Fruit fly (Drosophila melanogaster) whole organism, wandering third instar larva: Measurements from ENCODE around the gene mahe.
A peak's percentile ranks its signal among the peaks of the same experiment; 100 is the strongest.

Source experiments
- Abd-B ChIP-seq: fragments of >200 bp; optimal IDR thresholded peaks from 2 replicates; lab custom pipeline; 2017; ENCODE audit warnings: missing biosample characterization, missing genetic modification characterization
- CrebA ChIP-seq: fragments of 200-800 bp; sonication (Bioruptor generic); optimal IDR thresholded peaks from 2 replicates; lab custom pipeline; 2016; ENCODE audit warnings: missing biosample characterization, mild to moderate bottlenecking, missing genetic modification characterization, borderline replicate concordance
- Dfd ChIP-seq: fragments of >200 bp; optimal IDR thresholded peaks from 2 replicates; lab custom pipeline; 2017; ENCODE audit warnings: missing biosample characterization, missing genetic modification characterization
- Dif ChIP-seq: fragments of 200-275, 200-300 bp; sonication (Bioruptor generic); optimal IDR thresholded peaks from 2 replicates; lab custom pipeline; 2018; ENCODE audit warnings: missing biosample characterization, missing genetic modification characterization; ENCODE audit not compliant: partially characterized antibody
- GATAd ChIP-seq: sonication (Bioruptor generic); optimal IDR thresholded peaks from 2 replicates; lab custom pipeline; 2016; ENCODE audit warnings: missing biosample characterization, missing genetic modification characterization
- Hnf4 ChIP-seq: fragments of 200-800 bp; sonication (Bioruptor generic); optimal IDR thresholded peaks from 2 replicates; lab custom pipeline; 2016; ENCODE audit warnings: missing biosample characterization, mild to moderate bottlenecking, missing genetic modification characterization
- Hr78 ChIP-seq: fragments of >200 bp; optimal IDR thresholded peaks from 2 replicates; lab custom pipeline; 2017; ENCODE audit warnings: missing biosample characterization, missing genetic modification characterization
- Hr83 ChIP-seq: fragments of 200-300 bp; sonication (Bioruptor generic); optimal IDR thresholded peaks from 2 replicates; lab custom pipeline; 2016; ENCODE audit warnings: missing biosample characterization, mild to moderate bottlenecking, missing genetic modification characterization, moderate library complexity; ENCODE audit not compliant: poor library complexity, severe bottlenecking
- Jra ChIP-seq: sonication (Bioruptor generic); optimal IDR thresholded peaks from 2 replicates; lab custom pipeline; 2016; ENCODE audit warnings: missing biosample characterization, missing genetic modification characterization
- Myc ChIP-seq: fragments of >200 bp; optimal IDR thresholded peaks from 2 replicates; lab custom pipeline; 2017
- N ChIP-seq: fragments of >200 bp; optimal IDR thresholded peaks from 2 replicates; lab custom pipeline; 2018; ENCODE audit warnings: missing biosample characterization, missing external identifiers, missing genetic modification characterization
- Rel ChIP-seq, 2 experiments: fragments of 200-800 bp; sonication (Bioruptor generic) in 1 of 2; optimal IDR thresholded peaks; 2 replicates in 1 of 2; 3 replicates in 1 of 2; lab custom pipeline; 2016 to 2019; ENCODE audit warnings: mild to moderate bottlenecking in 2 of 2, missing biosample characterization in 2 of 2, missing genetic modification characterization in 2 of 2, moderate library complexity in 1 of 2
- Sp1 ChIP-seq: fragments of 200-800 bp; sonication (Bioruptor generic); optimal IDR thresholded peaks from 3 replicates; lab custom pipeline; 2019; ENCODE audit warnings: missing biosample characterization, mild to moderate bottlenecking, missing genetic modification characterization, moderate library complexity
- Vsx2 ChIP-seq: fragments of 200-300, 225-300 bp; sonication (Bioruptor generic); optimal IDR thresholded peaks from 2 replicates; lab custom pipeline; 2018; ENCODE audit warnings: missing biosample characterization, missing genetic modification characterization; ENCODE audit not compliant: partially characterized antibody
- br ChIP-seq: fragments of 200-800 bp; sonication (Bioruptor generic); optimal IDR thresholded peaks from 2 replicates; lab custom pipeline; 2016; ENCODE audit warnings: missing biosample characterization, missing genetic modification characterization
- brk ChIP-seq: fragments of 200-800 bp; sonication (Bioruptor generic); optimal IDR thresholded peaks from 2 replicates; lab custom pipeline; 2016; ENCODE audit warnings: missing biosample characterization, mild to moderate bottlenecking, missing genetic modification characterization
- dl ChIP-seq, 2 experiments: fragments of 175-275, 200-275 bp in 1 of 2; fragments of 200-275 bp in 1 of 2; sonication (Bioruptor generic); optimal IDR thresholded peaks; lab custom pipeline; 2018; ENCODE audit warnings: mild to moderate bottlenecking in 2 of 2, missing biosample characterization in 2 of 2, missing genetic modification characterization in 2 of 2, moderate library complexity in 2 of 2; ENCODE audit not compliant: partially characterized antibody in 2 of 2, insufficient read depth in 1 of 2
- dmrt93B ChIP-seq: fragments of 200-800 bp; sonication (Bioruptor generic); optimal IDR thresholded peaks from 2 replicates; lab custom pipeline; 2018; ENCODE audit warnings: missing biosample characterization, mild to moderate bottlenecking, missing genetic modification characterization
- dsf ChIP-seq: sonication (Bioruptor generic); optimal IDR thresholded peaks from 2 replicates; lab custom pipeline; 2016; ENCODE audit warnings: missing biosample characterization, missing genetic modification characterization, borderline replicate concordance
- ey ChIP-seq: fragments of 200-800 bp; sonication (Bioruptor generic); optimal IDR thresholded peaks from 2 replicates; lab custom pipeline; 2016; ENCODE audit warnings: missing biosample characterization, missing genetic modification characterization
- foxo ChIP-seq, 2 experiments: fragments of 200-800 bp; sonication (Bioruptor generic); optimal IDR thresholded peaks; 2 replicates in 1 of 2; 3 replicates in 1 of 2; lab custom pipeline; 2016 to 2017; ENCODE audit warnings: missing biosample characterization in 2 of 2, missing genetic modification characterization in 2 of 2
- h ChIP-seq: fragments of 200-800 bp; sonication (Bioruptor generic); optimal IDR thresholded peaks from 3 replicates; lab custom pipeline; 2016; ENCODE audit warnings: missing biosample characterization, mild to moderate bottlenecking, missing genetic modification characterization
- jim ChIP-seq: fragments of 175-275, 200-325 bp; sonication (Bioruptor generic); optimal IDR thresholded peaks from 2 replicates; lab custom pipeline; 2016; ENCODE audit warnings: missing biosample characterization, mild to moderate bottlenecking, missing genetic modification characterization
- pan ChIP-seq: fragments of >200 bp; optimal IDR thresholded peaks from 2 replicates; lab custom pipeline; 2017
- psq ChIP-seq: fragments of 200-800 bp; sonication (Bioruptor generic); optimal IDR thresholded peaks from 3 replicates; lab custom pipeline; 2017; ENCODE audit warnings: missing biosample characterization, mild to moderate bottlenecking, missing genetic modification characterization, moderate library complexity
- rgr ChIP-seq: fragments of 200-800 bp; sonication (Bioruptor generic); optimal IDR thresholded peaks from 3 replicates; lab custom pipeline; 2016; ENCODE audit warnings: missing biosample characterization, mild to moderate bottlenecking, missing genetic modification characterization
- sage ChIP-seq: fragments of 200-800 bp; sonication (Bioruptor generic); optimal IDR thresholded peaks from 2 replicates; lab custom pipeline; 2016; ENCODE audit warnings: missing biosample characterization, mild to moderate bottlenecking, missing genetic modification characterization
- sv ChIP-seq: fragments of 200-800 bp; sonication (Bioruptor generic); optimal IDR thresholded peaks from 3 replicates; lab custom pipeline; 2016; ENCODE audit warnings: missing biosample characterization, missing genetic modification characterization
- tai ChIP-seq: sonication (Bioruptor generic); optimal IDR thresholded peaks from 2 replicates; lab custom pipeline; 2016; ENCODE audit warnings: missing biosample characterization, missing genetic modification characterization
- usp ChIP-seq: fragments of >200 bp; optimal IDR thresholded peaks from 2 replicates; lab custom pipeline; 2017; ENCODE audit warnings: missing biosample characterization, missing genetic modification characterization
- woc ChIP-seq: sonication (Bioruptor generic); optimal IDR thresholded peaks from 2 replicates; lab custom pipeline; 2016; ENCODE audit warnings: missing biosample characterization, mild to moderate bottlenecking, missing genetic modification characterization

Gene mahe

DNA sequence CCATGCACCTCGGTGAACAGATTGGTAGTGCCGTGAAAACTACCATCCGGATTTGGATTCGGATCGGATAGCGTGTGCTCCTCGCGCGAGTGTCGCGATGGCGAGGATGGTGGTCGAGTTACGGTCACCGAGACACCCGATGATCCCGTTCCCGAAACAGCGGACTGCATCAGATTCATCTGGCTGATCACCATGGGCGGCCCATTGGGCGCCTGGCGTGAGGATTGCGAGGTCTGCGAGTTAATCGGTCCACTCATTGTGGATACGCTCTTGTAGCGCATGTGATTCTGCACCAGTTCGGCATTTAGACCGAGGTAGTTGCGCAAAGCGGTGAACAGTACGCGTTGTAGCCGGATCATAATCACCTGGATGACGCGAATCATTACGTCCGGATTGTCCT, 32.5 kb upstream of the mahe start, which contains the start of gene sn:
sn (plus strand) TSS at position 301 of the 400 bp plus-strand sequence.
- no peak for TF ChIP-seq br (GFP tag; lab: Kevin White, UChicago)
- no peak for TF ChIP-seq Dif (GFP tag; lab: Kevin White, UChicago)
- TF ChIP-seq dmrt93B: no peak
- TF ChIP-seq Jra (GFP tag; lab: Kevin White, UChicago): no peak
- TF ChIP-seq Rel (GFP tag; optimal IDR thresholded peaks at IDR 0.05; lab: Kevin White, UChicago): no peak
- TF ChIP-seq Rel (tag; optimal IDR thresholded peaks at IDR 0.05; lab: Kevin White, UChicago): no peak
- no peak for TF ChIP-seq brk

dm6 chrX:7960988-7961387, 29.8 kb upstream of the mahe start:
- TF ChIP-seq Dfd (no peak), Sp1 (no peak), br (GFP tag; lab: Kevin White, UChicago) (no peak), Abd-B (no peak), GATAd (GFP tag; lab: Kevin White, UChicago) (no peak), sage (GFP tag; lab: Kevin White, UChicago) (no peak)
- TF ChIP-seq, all 38 proteins: peak for 0

DNA sequence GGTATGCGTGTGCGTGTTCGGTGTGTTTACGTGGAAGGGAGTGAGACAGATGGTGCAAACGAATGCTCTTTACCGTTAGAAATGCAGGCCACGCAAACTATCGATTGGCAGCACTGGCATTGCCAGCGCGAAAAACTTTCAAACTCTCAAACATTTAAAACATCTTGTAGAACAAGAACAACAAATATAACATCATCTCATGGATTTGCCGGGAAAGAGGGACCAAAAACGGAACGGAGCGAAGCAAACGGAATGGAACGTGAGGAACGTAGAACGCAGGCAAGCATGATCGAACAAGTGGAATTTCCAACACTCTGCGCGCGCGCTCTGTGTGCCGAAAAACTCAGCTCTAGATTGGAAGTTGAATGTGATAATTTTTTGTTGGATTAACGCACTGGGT, 28.3 kb upstream of the mahe start:
- no peak for TF ChIP-seq Myc (lab: Kevin White, UChicago)
- TF ChIP-seq Hr78: no peak
- no peak for TF ChIP-seq sv
- TF ChIP-seq pan (lab: Kevin White, UChicago): no peak

dm6 chrX:7959025-7959424, 27.8 kb upstream of the mahe start:
- TF ChIP-seq jim (GFP tag; lab: Kevin White, UChicago) (no peak), woc (GFP tag; lab: Kevin White, UChicago) (no peak)

DNA sequence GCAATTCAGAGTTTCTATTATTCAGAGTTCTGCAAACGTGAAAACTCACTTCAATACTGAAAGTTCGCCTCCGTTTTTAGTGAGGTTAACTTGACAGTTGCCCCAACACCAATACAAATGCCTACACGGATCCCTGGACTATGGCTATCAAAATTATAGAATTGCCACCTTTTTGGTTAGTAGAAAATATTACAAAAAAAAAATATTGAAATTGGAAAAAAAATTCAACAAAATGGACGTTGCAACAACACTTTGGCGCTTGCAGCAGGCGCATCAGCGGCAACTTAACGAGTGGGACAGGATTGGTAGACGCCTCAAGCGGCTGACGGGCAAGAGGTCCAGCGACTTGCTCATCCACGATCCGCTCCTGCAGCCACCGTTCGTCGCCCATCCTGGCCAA, 24.7 kb upstream of the mahe start, which contains the start of the genes CG15332 and CG15330:
CG15332 (minus strand) TSS at position 101 of the 400 bp plus-strand sequence.
CG15330 (plus strand) TSS at position 175 of the 400 bp plus-strand sequence.
- TF ChIP-seq jim (GFP tag; lab: Kevin White, UChicago) (no peak), foxo (GFP tag; optimal IDR thresholded peaks at IDR 0.05; lab: Kevin White, UChicago) (no peak), sv (no peak), h (GFP tag; lab: Kevin White, UChicago) (no peak), Jra (GFP tag; lab: Kevin White, UChicago) (no peak), Myc (lab: Kevin White, UChicago) (no peak)
- TF ChIP-seq, all 38 proteins: peak for 0

DNA sequence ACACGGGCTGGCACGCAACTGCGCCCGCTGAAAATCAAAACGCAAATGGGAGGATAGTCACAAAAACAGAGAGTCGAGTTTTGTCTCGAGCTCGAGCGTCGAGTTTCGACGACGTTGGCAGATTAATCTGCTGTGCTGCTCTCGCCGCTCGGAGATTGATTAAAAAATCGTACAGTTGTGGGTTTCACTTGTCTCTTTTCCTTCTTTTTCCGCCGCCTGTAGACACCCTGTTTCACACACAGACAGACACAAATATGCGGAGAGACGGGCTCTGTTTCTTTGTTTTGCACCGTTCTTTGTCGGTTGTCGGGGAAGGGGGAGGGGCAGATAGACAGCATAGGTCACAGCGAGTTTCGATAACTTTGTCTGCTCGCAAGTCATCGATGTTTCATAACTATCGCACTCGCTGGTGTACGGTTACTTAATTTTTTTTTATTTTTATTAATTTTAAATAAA, 15.7 kb upstream of the mahe start, which contains the start of gene orion:
orion (minus strand) TSS at position 51 of the 456 bp plus-strand sequence.
- TF ChIP-seq dl (GFP tag; optimal IDR thresholded peaks at IDR 0.05; lab: Kevin White, UChicago; ENCODE audit: insufficient read depth in 1 of 2, partially characterized antibody in 2 of 2): peak; percentile 45 to 53
- TF ChIP-seq foxo (GFP tag; optimal IDR thresholded peaks at IDR 0.05; lab: Kevin White, UChicago): no peak
- TF ChIP-seq ey (GFP tag; lab: Kevin White, UChicago): no peak
- TF ChIP-seq psq (GFP tag; lab: Kevin White, UChicago): peak; percentile 58
- peak; percentile 94 for TF ChIP-seq Vsx2 (GFP tag; lab: Kevin White, UChicago)
- no peak for TF ChIP-seq Dfd
- peak; percentile 2 for TF ChIP-seq br (GFP tag; lab: Kevin White, UChicago)
- TF ChIP-seq jim (GFP tag; lab: Kevin White, UChicago): peak; percentile 60
- TF ChIP-seq Hr78: no peak
- TF ChIP-seq Dif (GFP tag; lab: Kevin White, UChicago): peak; percentile 90
- TF ChIP-seq Rel (GFP tag; optimal IDR thresholded peaks at IDR 0.05; lab: Kevin White, UChicago): no peak
- peak; percentile 69 for TF ChIP-seq Rel (tag; optimal IDR thresholded peaks at IDR 0.05; lab: Kevin White, UChicago)
- TF ChIP-seq, all 38 proteins: peak for 7

- TF ChIP-seq br (GFP tag; lab: Kevin White, UChicago) (peak; percentile 60), Rel (GFP tag; optimal IDR thresholded peaks at IDR 0.05; lab: Kevin White, UChicago) (peak; percentile 50), Rel (tag; optimal IDR thresholded peaks at IDR 0.05; lab: Kevin White, UChicago) (peak; percentile 8), Hr78 (no peak), woc (GFP tag; lab: Kevin White, UChicago) (peak; percentile 46), Vsx2 (GFP tag; lab: Kevin White, UChicago) (no peak), rgr (GFP tag; lab: Kevin White, UChicago) (peak; percentile 77), Dfd (no peak), h (GFP tag; lab: Kevin White, UChicago) (peak; percentile 81), usp (GFP tag; lab: Kevin White, UChicago) (no peak), N (GFP tag; lab: Kevin White, UChicago) (no peak), sage (GFP tag; lab: Kevin White, UChicago) (peak; percentile 85), CrebA (GFP tag; lab: Kevin White, UChicago) (no peak), psq (GFP tag; lab: Kevin White, UChicago) (peak; percentile 44), tai (GFP tag; lab: Kevin White, UChicago) (no peak), Abd-B (no peak), Hr83 (GFP tag; lab: Kevin White, UChicago) (peak; percentile 45), brk (no peak), Hnf4 (GFP tag; lab: Kevin White, UChicago) (peak; percentile 49), foxo (GFP tag; optimal IDR thresholded peaks at IDR 0.05; lab: Kevin White, UChicago) (peak; percentile 24 to 65), dsf (GFP tag; lab: Kevin White, UChicago) (no peak)
Observed at dm6 chrX:7944772-7945722, 13.9 kb upstream of the mahe start.
